Worm (Caenorhabditis elegans) whole organism, late embryonic: ENCODE results near the gene nuc-1.

Experiments used
- C38D4.7 ChIP-seq: fragments of 200-800 bp; sonication (Bioruptor generic); optimal IDR thresholded peaks from 2 replicates; lab custom pipeline; 2018; ENCODE audit warnings: mild to moderate bottlenecking, missing genetic modification characterization, moderate library complexity, missing compliant biosample characterization
- ceh-45 ChIP-seq: fragments of 200-800 bp; sonication (Bioruptor generic); IDR thresholded peaks from 2 replicates; pipeline ENCODE4 v1.3.6; 2022; ENCODE audit warnings: missing genetic modification reagents, missing genetic modification characterization, missing compliant biosample characterization
- ceh-48 ChIP-seq: sonication (generic microtip); optimal IDR thresholded peaks from 2 replicates; lab custom pipeline; 2016; ENCODE audit warnings: missing genetic modification characterization, inconsistent platforms, missing compliant biosample characterization
- dmd-4 ChIP-seq: sonication (generic microtip); optimal IDR thresholded peaks from 2 replicates; lab custom pipeline; 2016; ENCODE audit warnings: borderline replicate concordance, missing genetic modification characterization, missing compliant biosample characterization
- elt-2 ChIP-seq: sonication (generic microtip); optimal IDR thresholded peaks from 2 replicates; lab custom pipeline; 2016; ENCODE audit warnings: missing genetic modification reagents, missing genetic modification characterization, missing compliant biosample characterization
- fkh-10 ChIP-seq: fragments of 150-350 bp; optimal IDR thresholded peaks from 2 replicates; lab custom pipeline; 2014; ENCODE audit warnings: missing biosample characterization, missing genetic modification reagents, missing genetic modification characterization
- lin-11 ChIP-seq: fragments of 200-800 bp; sonication (Bioruptor generic); optimal IDR thresholded peaks from 2 replicates; lab custom pipeline; 2018; ENCODE audit warnings: mild to moderate bottlenecking, missing genetic modification characterization, missing compliant biosample characterization
- nhr-11 ChIP-seq: fragments of 150-350 bp; optimal IDR thresholded peaks from 2 replicates; lab custom pipeline; 2014; ENCODE audit warnings: missing biosample characterization, missing genetic modification characterization
- pqm-1 ChIP-seq: sonication (generic microtip); optimal IDR thresholded peaks from 2 replicates; lab custom pipeline; 2016; ENCODE audit warnings: missing genetic modification characterization, missing compliant biosample characterization
- rnt-1 ChIP-seq: sonication (generic microtip); optimal IDR thresholded peaks from 2 replicates; lab custom pipeline; 2016; ENCODE audit warnings: missing genetic modification characterization, missing compliant biosample characterization
- tbx-7 ChIP-seq: sonication (generic microtip); optimal IDR thresholded peaks from 2 replicates; lab custom pipeline; 2016; ENCODE audit warnings: missing genotype, missing genetic modification characterization, missing compliant biosample characterization
- unc-42 ChIP-seq: sonication (generic microtip); optimal IDR thresholded peaks from 2 replicates; lab custom pipeline; 2016; ENCODE audit warnings: missing genotype, missing genetic modification characterization, missing compliant biosample characterization

DNA sequence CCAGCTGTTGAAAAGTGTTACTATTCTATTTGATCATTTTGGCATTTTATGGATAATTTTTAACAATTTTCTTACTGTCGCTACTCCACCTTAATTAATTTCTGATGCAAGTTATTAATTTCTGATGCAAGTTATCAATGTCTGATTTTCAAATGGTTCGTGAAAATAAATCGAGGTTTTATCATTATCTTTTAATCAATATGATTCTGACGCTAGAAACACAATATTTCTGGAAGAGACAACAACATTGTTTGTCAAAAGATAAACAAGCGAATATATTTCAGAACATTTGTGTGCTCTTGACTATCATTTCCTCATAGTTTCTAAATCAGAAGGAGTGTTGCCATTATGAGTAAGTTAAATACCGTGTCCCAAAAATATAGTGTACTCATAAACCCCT, 26.7 kb downstream of the nuc-1 start, which contains the start of gene F49E2.2:
- TF ChIP-seq fkh-10 (GFP tag; lab: Kevin White, UChicago) (no peak), rnt-1 (no peak), pqm-1 (tag; lab: Kevin White, UChicago) (no peak), nhr-11 (tag; lab: Kevin White, UChicago) (no peak), elt-2 (tag; lab: Kevin White, UChicago) (no peak), C38D4.7 (no peak), lin-11 (tag; lab: Kevin White, UChicago) (no peak), tbx-7 (tag; lab: Kevin White, UChicago) (no peak), ceh-48 (tag; lab: Kevin White, UChicago) (no peak), dmd-4 (no peak), ceh-45 (GFP tag; lab: Robert Waterston, UW) (no peak), unc-42 (no peak)
